Worm (Caenorhabditis elegans) whole organism, L1 larva: ENCODE results near the gene rsp-4.

Experiments used
- C16A3.4 ChIP-seq: fragments of 150-350 bp; optimal IDR thresholded peaks from 2 replicates; lab custom pipeline; 2014; ENCODE audit warnings: missing biosample characterization, missing genetic modification characterization
- F16B12.6 ChIP-seq: fragments of 150-350 bp; optimal IDR thresholded peaks from 2 replicates; lab custom pipeline; 2014; ENCODE audit warnings: missing biosample characterization, missing genetic modification characterization
- Y116A8C.19 ChIP-seq: sonication (generic microtip); optimal IDR thresholded peaks from 2 replicates; lab custom pipeline; 2016; ENCODE audit warnings: missing compliant biosample characterization, missing genetic modification characterization, borderline replicate concordance
- ama-1 ChIP-seq: fragments of 150-350 bp; optimal IDR thresholded peaks from 2 replicates; lab custom pipeline; 2014
- blmp-1 ChIP-seq: fragments of 150-350 bp; optimal IDR thresholded peaks from 2 replicates; lab custom pipeline; 2014; ENCODE audit warnings: missing biosample characterization, missing genetic modification characterization
- ceh-63 ChIP-seq: fragments of 200-800 bp; sonication (Bioruptor generic); optimal IDR thresholded peaks from 2 replicates; lab custom pipeline; 2018; ENCODE audit warnings: mild to moderate bottlenecking, missing genetic modification characterization, missing compliant biosample characterization
- ceh-82 ChIP-seq, 3 experiments: fragments of 150-350 bp in 1 of 3; sonication (generic microtip) in 2 of 3; optimal IDR thresholded peaks; 2 replicates each; lab custom pipeline; 2014 to 2017; ENCODE audit warnings: missing biosample characterization in 3 of 3, missing genetic modification characterization in 3 of 3
- ces-1 ChIP-seq: fragments of 150-350 bp; optimal IDR thresholded peaks from 2 replicates; lab custom pipeline; 2014; ENCODE audit warnings: missing biosample characterization, missing genetic modification reagents, missing genetic modification characterization
- dpl-1 ChIP-seq, 3 experiments: fragments of 150-350 bp in 2 of 3; sonication (generic microtip) in 1 of 3; optimal IDR thresholded peaks; 2 replicates each; lab custom pipeline; 2014 to 2017; ENCODE audit warnings: missing biosample characterization in 3 of 3, missing genetic modification characterization in 3 of 3, missing genetic modification reagents in 3 of 3
- efl-1 ChIP-seq, 4 experiments: fragments of 150-350 bp; optimal IDR thresholded peaks in 3 of 4; peaks in 1 of 4; 1 replicate in 1 of 4; 2 replicates in 3 of 4; lab custom pipeline; 2014; ENCODE audit warnings: missing biosample characterization in 2 of 4, missing genetic modification characterization in 2 of 4, missing genetic modification reagents in 2 of 4
- egl-27 ChIP-seq, 2 experiments: fragments of 150-350 bp in 1 of 2; sonication (generic microtip); optimal IDR thresholded peaks; 3 replicates each; lab custom pipeline; 2017 to 2018; ENCODE audit warnings: missing biosample characterization in 2 of 2, missing genetic modification characterization in 2 of 2, missing genetic modification reagents in 2 of 2
- elt-3 ChIP-seq, 6 experiments: fragments of 150-350 bp in 1 of 6; sonication (generic microtip); optimal IDR thresholded peaks; 2 replicates each; lab custom pipeline; 2017 to 2018; ENCODE audit warnings: missing biosample characterization in 6 of 6, missing genetic modification characterization in 6 of 6, inconsistent platforms in 1 of 6
- grh-1 ChIP-seq: fragments of 200-800 bp; sonication (Bioruptor generic); IDR thresholded peaks from 2 replicates; pipeline ENCODE4 v1.3.6; 2022; ENCODE audit warnings: missing genetic modification reagents, missing genetic modification characterization, missing compliant biosample characterization
- jun-1 ChIP-seq: fragments of 150-350 bp; optimal IDR thresholded peaks from 2 replicates; lab custom pipeline; 2014; ENCODE audit warnings: missing biosample characterization, missing genetic modification reagents, missing genetic modification characterization
- lin-15B ChIP-seq: fragments of 150-350 bp; sonication (generic microtip); optimal IDR thresholded peaks from 3 replicates; lab custom pipeline; 2014; ENCODE audit warnings: missing biosample characterization, missing genetic modification characterization
- lin-35 ChIP-seq, 2 experiments: fragments of 150-350 bp; optimal IDR thresholded peaks; 2 replicates each; lab custom pipeline; 2014; ENCODE audit warnings: missing biosample characterization in 2 of 2, missing genetic modification characterization in 2 of 2, missing genetic modification reagents in 2 of 2
- lin-39 ChIP-seq: fragments of 150-350 bp; optimal IDR thresholded peaks from 2 replicates; lab custom pipeline; 2014; ENCODE audit warnings: missing biosample characterization, missing genetic modification reagents, missing genetic modification characterization
- lir-3 ChIP-seq: sonication (generic microtip); optimal IDR thresholded peaks from 2 replicates; lab custom pipeline; 2016; ENCODE audit warnings: mild to moderate bottlenecking, missing genetic modification characterization, moderate library complexity, missing compliant biosample characterization; ENCODE audit not compliant: poor library complexity
- lsy-2 ChIP-seq, 2 experiments: fragments of 150-350 bp; optimal IDR thresholded peaks; 2 replicates each; lab custom pipeline; 2014; ENCODE audit warnings: missing biosample characterization in 2 of 2, missing genetic modification characterization in 2 of 2
- mab-9 ChIP-seq: fragments of 200-800 bp; sonication (Bioruptor generic); IDR thresholded peaks from 2 replicates; pipeline ENCODE4 v1.3.6; 2022; ENCODE audit warnings: missing genetic modification reagents, missing genetic modification characterization, missing compliant biosample characterization
- mep-1 ChIP-seq: fragments of 150-350 bp; optimal IDR thresholded peaks from 2 replicates; lab custom pipeline; 2014; ENCODE audit warnings: missing biosample characterization, missing genetic modification characterization
- nhr-237 ChIP-seq: fragments of 150-350 bp; optimal IDR thresholded peaks from 2 replicates; lab custom pipeline; 2014; ENCODE audit warnings: missing biosample characterization, missing genetic modification characterization
- nhr-76 ChIP-seq: sonication (generic microtip); optimal IDR thresholded peaks from 2 replicates; lab custom pipeline; 2017; ENCODE audit warnings: missing biosample characterization, missing genetic modification characterization
- nhr-77 ChIP-seq: fragments of 150-350 bp; optimal IDR thresholded peaks from 2 replicates; lab custom pipeline; 2014; ENCODE audit warnings: missing biosample characterization, missing genetic modification characterization
- nhr-90 ChIP-seq: sonication (generic microtip); optimal IDR thresholded peaks from 2 replicates; lab custom pipeline; 2016; ENCODE audit warnings: mild to moderate bottlenecking, missing genetic modification characterization, missing compliant biosample characterization; ENCODE audit not compliant: poor library complexity
- pqm-1 ChIP-seq: sonication (generic microtip); optimal IDR thresholded peaks from 3 replicates; lab custom pipeline; 2017; ENCODE audit warnings: missing biosample characterization, missing genetic modification characterization
- snu-23 ChIP-seq: sonication (generic microtip); optimal IDR thresholded peaks from 2 replicates; lab custom pipeline; 2016; ENCODE audit warnings: missing genetic modification characterization, missing compliant biosample characterization
- sox-4 ChIP-seq: sonication (generic microtip); optimal IDR thresholded peaks from 2 replicates; lab custom pipeline; 2016; ENCODE audit warnings: missing genetic modification characterization, missing compliant biosample characterization
- tbx-2 ChIP-seq: sonication (generic microtip); optimal IDR thresholded peaks from 2 replicates; lab custom pipeline; 2016; ENCODE audit warnings: missing genetic modification characterization, missing compliant biosample characterization
- unc-130 ChIP-seq: fragments of 150-350 bp; optimal IDR thresholded peaks from 2 replicates; lab custom pipeline; 2017; ENCODE audit warnings: missing biosample characterization, missing genetic modification characterization, inconsistent platforms
- unc-62 ChIP-seq: fragments of 150-350 bp; optimal IDR thresholded peaks from 2 replicates; lab custom pipeline; 2014; ENCODE audit warnings: missing biosample characterization, missing genetic modification reagents, missing genetic modification characterization
- xbp-1 ChIP-seq: sonication (generic microtip); optimal IDR thresholded peaks from 2 replicates; lab custom pipeline; 2016; ENCODE audit warnings: missing genetic modification characterization, missing compliant biosample characterization
- zag-1 ChIP-seq: fragments of 150-350 bp; optimal IDR thresholded peaks from 2 replicates; lab custom pipeline; 2014; ENCODE audit warnings: missing biosample characterization, missing genetic modification characterization
- zip-4 ChIP-seq: fragments of 200-800 bp; sonication (Bioruptor generic); optimal IDR thresholded peaks from 2 replicates; lab custom pipeline; 2018; ENCODE audit warnings: mild to moderate bottlenecking, missing genetic modification characterization, moderate library complexity, missing compliant biosample characterization
- ztf-4 ChIP-seq: fragments of 150-350 bp; optimal IDR thresholded peaks from 2 replicates; lab custom pipeline; 2014; ENCODE audit warnings: missing biosample characterization, missing genetic modification characterization

rsp-4 gene

DNA sequence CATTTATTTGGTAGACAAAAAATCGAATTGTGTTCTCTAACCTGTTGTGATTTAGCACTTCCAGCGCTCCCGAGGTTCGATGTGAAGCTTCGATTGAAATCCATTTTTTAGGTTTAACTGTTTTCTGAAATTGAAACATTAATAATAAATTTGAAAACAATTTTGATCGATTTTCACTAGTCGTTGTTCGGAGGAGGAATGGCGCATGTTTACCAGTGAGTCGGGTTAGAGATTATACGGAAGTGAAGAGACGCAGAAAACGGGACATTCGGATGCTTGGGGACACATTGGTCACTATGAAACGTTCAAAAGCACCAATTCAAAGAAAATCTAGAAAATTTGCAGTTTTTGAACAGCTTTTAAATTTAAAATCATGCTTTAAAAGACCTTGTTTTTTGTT lies 10.1 kb upstream of the rsp-4 start, which contains the start of gene fbxl-3:
Gene fbxl-3, minus strand, starts transcription at position 124 of the 400 bp plus-strand sequence.
- TF ChIP-seq ceh-63 = no peak
- TF ChIP-seq snu-23 (GFP tag; lab: Kevin White, UChicago) = no peak
- TF ChIP-seq blmp-1 (tag; lab: Kevin White, UChicago) = no peak
- no peak for TF ChIP-seq pqm-1
- no peak for TF ChIP-seq F16B12.6 (tag; lab: Kevin White, UChicago)
- no peak for TF ChIP-seq efl-1 (optimal IDR thresholded peaks at IDR 0.05; lab: Kevin White, UChicago)
- TF ChIP-seq efl-1 (GFP tag; optimal IDR thresholded peaks at IDR 0.05 in 1 of 2; lab: Kevin White, UChicago) = peak in 1 of 2 experiments; percentile 87
- no peak for TF ChIP-seq mab-9 (GFP tag; lab: Robert Waterston, UW)
- no peak for TF ChIP-seq unc-62
- peak in 1 of 6 experiments; percentile 39 for TF ChIP-seq elt-3 (tag; optimal IDR thresholded peaks at IDR 0.05; lab: Kevin White, UChicago)
- TF ChIP-seq sox-4 (tag; lab: Kevin White, UChicago) = no peak
- TF ChIP-seq egl-27 (tag; optimal IDR thresholded peaks at IDR 0.05; lab: Kevin White, UChicago) = no peak
- no peak for TF ChIP-seq ces-1 (GFP tag; lab: Kevin White, UChicago)
- no peak for TF ChIP-seq unc-130 (tag; lab: Kevin White, UChicago)
- no peak for TF ChIP-seq lin-35 (GFP tag; optimal IDR thresholded peaks at IDR 0.05; lab: Kevin White, UChicago)
- no peak for TF ChIP-seq ztf-4
- TF ChIP-seq ceh-82 (tag; optimal IDR thresholded peaks at IDR 0.05; lab: Kevin White, UChicago) = no peak
- no peak for TF ChIP-seq zag-1 (tag; lab: Kevin White, UChicago)

DNA sequence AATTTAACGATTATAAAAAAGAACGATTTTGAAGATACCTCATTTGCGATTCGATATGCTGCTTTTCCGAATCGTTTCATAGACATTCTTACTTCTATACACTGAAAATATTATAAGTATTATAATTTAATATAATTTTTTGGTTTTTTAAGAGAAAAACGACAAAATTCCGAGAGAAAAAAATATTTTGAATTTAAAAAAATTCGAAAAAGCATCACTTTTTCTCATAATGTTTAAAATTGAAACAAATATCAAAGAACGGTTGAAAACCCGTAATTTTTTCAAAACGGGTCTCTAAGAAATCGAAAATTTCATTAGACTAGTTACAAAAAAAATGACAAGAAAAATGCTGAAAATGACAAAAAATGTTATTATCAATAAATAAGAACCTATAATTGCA lies 7.0 kb upstream of the rsp-4 start, which contains the start of gene pink-1:
Gene pink-1, minus strand, starts transcription at position 101 of the 400 bp plus-strand sequence.
- TF ChIP-seq lin-39 = no peak
- TF ChIP-seq nhr-90 (tag; lab: Kevin White, UChicago) = no peak
- no peak for TF ChIP-seq jun-1 (tag; lab: Kevin White, UChicago)
- no peak for TF ChIP-seq C16A3.4 (tag; lab: Kevin White, UChicago)
- TF ChIP-seq nhr-76 = no peak
- TF ChIP-seq lin-15B (tag; lab: Kevin White, UChicago) = no peak
- no peak for TF ChIP-seq ces-1 (GFP tag; lab: Kevin White, UChicago)
- no peak for TF ChIP-seq dpl-1 (GFP tag; optimal IDR thresholded peaks at IDR 0.05; lab: Kevin White, UChicago)
- no peak for TF ChIP-seq Y116A8C.19 (tag; lab: Kevin White, UChicago)
- TF ChIP-seq ama-1 (lab: Kevin White, UChicago) = no peak
- no peak for TF ChIP-seq lir-3 (tag; lab: Kevin White, UChicago)
- no peak for TF ChIP-seq zag-1 (tag; lab: Kevin White, UChicago)
- no peak for TF ChIP-seq mab-9 (GFP tag; lab: Robert Waterston, UW)
- TF ChIP-seq nhr-237 (tag; lab: Kevin White, UChicago) = no peak

DNA sequence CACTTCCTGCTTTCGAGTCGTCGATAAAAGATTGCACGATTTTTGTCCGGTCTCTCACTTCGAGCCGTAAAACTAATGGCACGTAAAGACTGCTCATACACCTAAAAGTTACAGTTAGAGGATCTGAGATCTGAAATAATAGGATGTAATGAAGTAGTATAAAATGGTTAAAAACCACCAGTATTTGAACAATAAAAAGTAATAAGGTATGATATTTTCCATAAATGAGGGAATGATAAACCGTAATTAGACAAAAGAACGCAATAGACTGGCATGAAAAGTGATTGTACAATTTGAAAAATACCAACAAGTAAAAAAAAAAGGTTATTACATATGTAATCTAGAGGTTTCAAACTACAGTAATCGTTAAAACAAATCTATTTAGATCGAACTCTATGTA lies 4.5 kb upstream of the rsp-4 start, which contains the start of gene brap-2:
Gene brap-2, minus strand, starts transcription at position 101 of the 400 bp plus-strand sequence.
- TF ChIP-seq zip-4 (GFP tag; lab: Kevin White, UChicago) = no peak
- no peak for TF ChIP-seq lin-39
- no peak for TF ChIP-seq nhr-77 (tag; lab: Kevin White, UChicago)
- no peak for TF ChIP-seq F16B12.6 (tag; lab: Kevin White, UChicago)
- TF ChIP-seq xbp-1 = no peak
- TF ChIP-seq mep-1 (tag; lab: Kevin White, UChicago) = no peak
- TF ChIP-seq egl-27 (tag; optimal IDR thresholded peaks at IDR 0.05; lab: Kevin White, UChicago) = no peak
- TF ChIP-seq tbx-2 (tag; lab: Kevin White, UChicago) = no peak
- TF ChIP-seq pqm-1 = no peak
- TF ChIP-seq unc-62 = no peak
- no peak for TF ChIP-seq lsy-2 (tag; optimal IDR thresholded peaks at IDR 0.05; lab: Kevin White, UChicago)
- no peak for TF ChIP-seq jun-1 (tag; lab: Kevin White, UChicago)
- TF ChIP-seq lin-15B (tag; lab: Kevin White, UChicago) = no peak

DNA sequence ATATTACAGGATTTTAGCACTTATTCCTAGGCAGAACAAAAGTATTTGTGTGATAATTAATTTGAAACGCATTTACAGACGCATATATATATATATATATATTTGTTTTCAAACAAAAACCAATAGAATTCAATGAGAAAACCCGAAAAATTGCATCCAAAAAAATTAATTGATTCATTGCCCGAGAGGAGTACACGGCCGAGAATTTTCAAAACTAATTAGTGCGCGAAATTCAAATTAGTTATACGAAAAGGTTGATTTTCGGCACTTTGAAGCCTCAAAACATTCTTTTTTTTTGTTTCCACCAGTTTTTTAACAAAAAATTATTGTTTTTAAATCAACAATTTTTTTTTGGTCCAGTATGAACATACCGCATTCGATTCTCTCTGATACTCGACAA lies 2.8 kb upstream of the rsp-4 start:
- TF ChIP-seq egl-27 (tag; optimal IDR thresholded peaks at IDR 0.05; lab: Kevin White, UChicago) (no peak), snu-23 (GFP tag; lab: Kevin White, UChicago) (no peak), dpl-1 (GFP tag; optimal IDR thresholded peaks at IDR 0.05; lab: Kevin White, UChicago) (peak in 2 of 3 experiments; percentile 13 to 48), grh-1 (GFP tag; lab: Robert Waterston, UW) (no peak), efl-1 (optimal IDR thresholded peaks at IDR 0.05; lab: Kevin White, UChicago) (peak; percentile 28 to 45), efl-1 (GFP tag; optimal IDR thresholded peaks at IDR 0.05 in 1 of 2; lab: Kevin White, UChicago) (peak; percentile 46 to 89), lin-35 (GFP tag; optimal IDR thresholded peaks at IDR 0.05; lab: Kevin White, UChicago) (peak in 1 of 2 experiments; percentile 3)
